Fruit fly (Drosophila melanogaster) whole organism, embryonic: Measurements from ENCODE around the gene CAH9.

Source experiments
- ATbp ChIP-seq: fragments of 200-800 bp; sonication (Bioruptor generic); optimal IDR thresholded peaks from 2 replicates; lab custom pipeline; 2017; ENCODE audit warnings: missing biosample characterization, mild to moderate bottlenecking, missing genetic modification characterization, missing genetic modification reagents
- CG10565 ChIP-seq: fragments of 200-800 bp; sonication (Bioruptor generic); optimal IDR thresholded peaks from 3 replicates; lab custom pipeline; 2016; ENCODE audit warnings: missing biosample characterization, mild to moderate bottlenecking, missing genetic modification characterization
- CG11398 ChIP-seq: fragments of 200-800 bp; sonication (Bioruptor generic); optimal IDR thresholded peaks from 2 replicates; lab custom pipeline; 2016; ENCODE audit warnings: missing biosample characterization, missing genetic modification characterization
- CG13424 ChIP-seq: fragments of 200-800 bp; sonication (Bioruptor generic); optimal IDR thresholded peaks from 2 replicates; lab custom pipeline; 2019; ENCODE audit warnings: missing biosample characterization, mild to moderate bottlenecking, missing genetic modification characterization, moderate library complexity
- CG13894 ChIP-seq: fragments of 200-800 bp; sonication (Bioruptor generic); optimal IDR thresholded peaks from 3 replicates; lab custom pipeline; 2018; ENCODE audit warnings: missing biosample characterization, mild to moderate bottlenecking, missing genetic modification characterization, moderate library complexity
- CG14667 ChIP-seq: fragments of 200-800 bp; sonication (Bioruptor generic); IDR thresholded peaks from 2 replicates; pipeline ENCODE4 v1.3.6; 2022; ENCODE audit warnings: missing biosample characterization, missing genetic modification characterization
- CG15011 ChIP-seq: fragments of 200-800 bp; sonication (Bioruptor generic); optimal IDR thresholded peaks from 3 replicates; lab custom pipeline; 2018; ENCODE audit warnings: missing biosample characterization, mild to moderate bottlenecking, missing genetic modification characterization
- CG15514 ChIP-seq: fragments of 200-800 bp; sonication (Bioruptor generic); optimal IDR thresholded peaks from 3 replicates; lab custom pipeline; 2017; ENCODE audit warnings: missing biosample characterization, missing genetic modification characterization, mild to moderate bottlenecking, moderate library complexity, missing genetic modification reagents
- CG16815 ChIP-seq: fragments of 200-800 bp; sonication (Bioruptor generic); optimal IDR thresholded peaks from 3 replicates; lab custom pipeline; 2017; ENCODE audit warnings: missing biosample characterization, mild to moderate bottlenecking, missing genetic modification characterization
- CG17359 ChIP-seq: fragments of 200-800 bp; sonication (Bioruptor generic); optimal IDR thresholded peaks from 3 replicates; lab custom pipeline; 2018; ENCODE audit warnings: missing biosample characterization, mild to moderate bottlenecking, missing genetic modification characterization, moderate library complexity
- CG1792 ChIP-seq: fragments of 200-800 bp; sonication (Bioruptor generic); optimal IDR thresholded peaks from 2 replicates; lab custom pipeline; 2016; ENCODE audit warnings: missing biosample characterization, missing genetic modification characterization
- CG18764 ChIP-seq: fragments of 200-800 bp; sonication (Bioruptor generic); optimal IDR thresholded peaks from 3 replicates; lab custom pipeline; 2016; ENCODE audit warnings: missing biosample characterization, missing genetic modification characterization
- CG2199 ChIP-seq: fragments of 200-800 bp; sonication (Bioruptor generic); IDR thresholded peaks from 3 replicates; pipeline ENCODE4 v1.3.6; 2022; ENCODE audit warnings: missing biosample characterization, missing genetic modification characterization
- CG31224 ChIP-seq: fragments of 200-800 bp; sonication (Bioruptor generic); IDR thresholded peaks from 2 replicates; pipeline ENCODE4 v1.3.6; 2022; ENCODE audit warnings: missing biosample characterization, missing genetic modification characterization
- CG3407 ChIP-seq: fragments of 200-800 bp; sonication (Bioruptor generic); optimal IDR thresholded peaks from 2 replicates; lab custom pipeline; 2018; ENCODE audit warnings: missing biosample characterization, mild to moderate bottlenecking, missing genetic modification characterization
- CG34224 ChIP-seq: fragments of 200-800 bp; sonication (Bioruptor generic); IDR thresholded peaks from 3 replicates; pipeline ENCODE4 v1.3.6; 2022; ENCODE audit warnings: missing biosample characterization, missing genetic modification characterization; ENCODE audit not compliant: partially characterized antibody
- CG3838 ChIP-seq: fragments of 200-800 bp; sonication (Bioruptor generic); optimal IDR thresholded peaks from 3 replicates; lab custom pipeline; 2016; ENCODE audit warnings: missing biosample characterization, missing genetic modification characterization
- CG4424 ChIP-seq: fragments of 200-800 bp; sonication (Bioruptor generic); optimal IDR thresholded peaks from 3 replicates; lab custom pipeline; 2016; ENCODE audit warnings: missing biosample characterization, missing genetic modification characterization
- CG5953 ChIP-seq: fragments of 200-800 bp; sonication (Bioruptor generic); IDR thresholded peaks from 2 replicates; pipeline ENCODE4 v1.3.6; 2022; ENCODE audit warnings: missing biosample characterization, missing genetic modification characterization
- CG7839 ChIP-seq: fragments of 200-800 bp; sonication (Bioruptor generic); optimal IDR thresholded peaks from 3 replicates; lab custom pipeline; 2018; ENCODE audit warnings: missing biosample characterization, mild to moderate bottlenecking, missing genetic modification characterization, moderate library complexity
- CG8281 ChIP-seq: fragments of 200-800 bp; sonication (Bioruptor generic); optimal IDR thresholded peaks from 2 replicates; lab custom pipeline; 2018; ENCODE audit warnings: missing biosample characterization, mild to moderate bottlenecking, missing genetic modification characterization, moderate library complexity
- CrebB ChIP-seq: fragments of 200-800 bp; sonication (Bioruptor generic); optimal IDR thresholded peaks from 3 replicates; lab custom pipeline; 2018; ENCODE audit warnings: missing biosample characterization, mild to moderate bottlenecking, missing genetic modification characterization
- Dip2 ChIP-seq: fragments of 200-800 bp; sonication (Bioruptor generic); IDR thresholded peaks from 2 replicates; pipeline ENCODE4 v1.3.6; 2022; ENCODE audit warnings: missing biosample characterization, missing genetic modification characterization
- ERR ChIP-seq: fragments of 200-800 bp; sonication (Bioruptor generic); optimal IDR thresholded peaks from 2 replicates; lab custom pipeline; 2016; ENCODE audit warnings: missing biosample characterization, missing genetic modification characterization
- Fer3 ChIP-seq: fragments of 200-800 bp; sonication (Bioruptor generic); optimal IDR thresholded peaks from 2 replicates; lab custom pipeline; 2018; ENCODE audit warnings: missing biosample characterization, mild to moderate bottlenecking, missing genetic modification characterization, moderate library complexity
- Meics ChIP-seq: fragments of 200-800 bp; sonication (Bioruptor generic); optimal IDR thresholded peaks from 2 replicates; lab custom pipeline; 2017; ENCODE audit warnings: missing biosample characterization, mild to moderate bottlenecking, missing genetic modification characterization
- Mrtf ChIP-seq: fragments of 200-800 bp; sonication (Bioruptor generic); IDR thresholded peaks from 3 replicates; pipeline ENCODE4 v1.3.6; 2022; ENCODE audit warnings: missing biosample characterization, missing genetic modification characterization
- NFAT ChIP-seq: fragments of 200-800 bp; sonication (Bioruptor generic); IDR thresholded peaks from 2 replicates; pipeline ENCODE4 v1.3.6; 2022; ENCODE audit warnings: missing biosample characterization, missing genetic modification characterization
- Rx ChIP-seq: fragments of 200-800 bp; sonication (Bioruptor generic); IDR thresholded peaks from 2 replicates; pipeline ENCODE4 v1.3.6; 2022; ENCODE audit warnings: missing biosample characterization, missing genetic modification characterization
- ab ChIP-seq: fragments of 200-800 bp; sonication (Bioruptor generic); optimal IDR thresholded peaks from 2 replicates; lab custom pipeline; 2016; ENCODE audit warnings: missing biosample characterization, missing genetic modification characterization
- al ChIP-seq: fragments of 200-800 bp; sonication (Bioruptor generic); IDR thresholded peaks from 2 replicates; pipeline ENCODE4 v1.3.6; 2022; ENCODE audit warnings: missing biosample characterization, missing genetic modification characterization
- ase ChIP-seq: fragments of 200-800 bp; sonication (Bioruptor generic); IDR thresholded peaks from 3 replicates; pipeline ENCODE4 v1.3.6; 2022; ENCODE audit warnings: missing biosample characterization, missing genetic modification characterization
- ash1 ChIP-seq: fragments of 200-800 bp; sonication (Bioruptor generic); optimal IDR thresholded peaks from 2 replicates; lab custom pipeline; 2018; ENCODE audit warnings: missing biosample characterization, mild to moderate bottlenecking, missing genetic modification characterization
- chinmo ChIP-seq: fragments of 200-800 bp; sonication (Bioruptor generic); IDR thresholded peaks from 4 replicates; pipeline ENCODE4 v1.3.6; 2022; ENCODE audit warnings: missing biosample characterization, missing genetic modification characterization; ENCODE audit not compliant: partially characterized antibody
- crc ChIP-seq: fragments of 200-800 bp; sonication (Bioruptor generic); optimal IDR thresholded peaks from 2 replicates; lab custom pipeline; 2016; ENCODE audit warnings: missing biosample characterization, missing genetic modification characterization
- cwo ChIP-seq: fragments of 200-800 bp; sonication (Bioruptor generic); optimal IDR thresholded peaks from 3 replicates; lab custom pipeline; 2017; ENCODE audit warnings: missing biosample characterization, missing genetic modification characterization, mild to moderate bottlenecking, moderate library complexity, missing genetic modification reagents
- dan ChIP-seq: fragments of 200-800 bp; sonication (Bioruptor generic); IDR thresholded peaks from 2 replicates; pipeline ENCODE4 v1.3.6; 2022; ENCODE audit warnings: missing biosample characterization, missing genetic modification characterization
- dimm ChIP-seq: fragments of 200-800 bp; sonication (Bioruptor generic); IDR thresholded peaks from 2 replicates; pipeline ENCODE4 v1.3.6; 2022; ENCODE audit warnings: missing biosample characterization, missing genetic modification characterization
- fru ChIP-seq: fragments of >200 bp; optimal IDR thresholded peaks from 2 replicates; lab custom pipeline; 2017
- gro ChIP-seq: fragments of 200-800 bp; sonication (Bioruptor generic); optimal IDR thresholded peaks from 2 replicates; lab custom pipeline; 2016; ENCODE audit warnings: missing biosample characterization, missing genetic modification characterization
- lov ChIP-seq, 2 experiments: fragments of 200-800 bp in 1 of 2; fragments of >200 bp in 1 of 2; sonication (Bioruptor generic) in 1 of 2; IDR thresholded peaks in 1 of 2; optimal IDR thresholded peaks in 1 of 2; 2 replicates in 1 of 2; 3 replicates in 1 of 2; pipeline versions ENCODE4 v1.3.6 to Lab custom; 2017 to 2022; ENCODE audit warnings: missing biosample characterization in 1 of 2, missing genetic modification characterization in 1 of 2
- odd ChIP-seq: fragments of 200-800 bp; sonication (Bioruptor generic); optimal IDR thresholded peaks from 2 replicates; lab custom pipeline; 2017; ENCODE audit warnings: missing biosample characterization, mild to moderate bottlenecking, missing genetic modification characterization
- otp ChIP-seq: fragments of 200-800 bp; sonication (Bioruptor generic); IDR thresholded peaks from 3 replicates; pipeline ENCODE4, ENCODE4 v1.3.6; 2022; ENCODE audit warnings: missing biosample characterization, missing genetic modification characterization
- repo ChIP-seq: fragments of 200-800 bp; sonication (Bioruptor generic); optimal IDR thresholded peaks from 2 replicates; lab custom pipeline; 2016; ENCODE audit warnings: missing biosample characterization, missing genetic modification characterization
- sens ChIP-seq: fragments of 200-800 bp; sonication (Bioruptor generic); peaks from one replicate; lab custom pipeline; 2016; ENCODE audit warnings: missing biosample characterization, missing genetic modification characterization
- stwl ChIP-seq: fragments of 200-800 bp; sonication (Bioruptor generic); optimal IDR thresholded peaks from 3 replicates; lab custom pipeline; 2018; ENCODE audit warnings: missing biosample characterization, mild to moderate bottlenecking, missing genetic modification characterization, moderate library complexity
- tap ChIP-seq: fragments of 200-800 bp; optimal IDR thresholded peaks from 3 replicates; lab custom pipeline; 2019; ENCODE audit warnings: missing biosample characterization, mild to moderate bottlenecking, missing genetic modification characterization, moderate library complexity
- tin ChIP-seq: fragments of 200-800 bp; sonication (Bioruptor generic); optimal IDR thresholded peaks from 3 replicates; lab custom pipeline; 2016; ENCODE audit warnings: missing biosample characterization, missing genetic modification characterization
- twi ChIP-seq: fragments of 200-800 bp; optimal IDR thresholded peaks from 2 replicates; lab custom pipeline; 2019; ENCODE audit warnings: missing biosample characterization, mild to moderate bottlenecking, missing genetic modification characterization, moderate library complexity
- vfl ChIP-seq: fragments of 200-800 bp; sonication (Bioruptor generic); optimal IDR thresholded peaks from 2 replicates; lab custom pipeline; 2016; ENCODE audit warnings: missing biosample characterization, missing genetic modification characterization

Gene CAH9

DNA sequence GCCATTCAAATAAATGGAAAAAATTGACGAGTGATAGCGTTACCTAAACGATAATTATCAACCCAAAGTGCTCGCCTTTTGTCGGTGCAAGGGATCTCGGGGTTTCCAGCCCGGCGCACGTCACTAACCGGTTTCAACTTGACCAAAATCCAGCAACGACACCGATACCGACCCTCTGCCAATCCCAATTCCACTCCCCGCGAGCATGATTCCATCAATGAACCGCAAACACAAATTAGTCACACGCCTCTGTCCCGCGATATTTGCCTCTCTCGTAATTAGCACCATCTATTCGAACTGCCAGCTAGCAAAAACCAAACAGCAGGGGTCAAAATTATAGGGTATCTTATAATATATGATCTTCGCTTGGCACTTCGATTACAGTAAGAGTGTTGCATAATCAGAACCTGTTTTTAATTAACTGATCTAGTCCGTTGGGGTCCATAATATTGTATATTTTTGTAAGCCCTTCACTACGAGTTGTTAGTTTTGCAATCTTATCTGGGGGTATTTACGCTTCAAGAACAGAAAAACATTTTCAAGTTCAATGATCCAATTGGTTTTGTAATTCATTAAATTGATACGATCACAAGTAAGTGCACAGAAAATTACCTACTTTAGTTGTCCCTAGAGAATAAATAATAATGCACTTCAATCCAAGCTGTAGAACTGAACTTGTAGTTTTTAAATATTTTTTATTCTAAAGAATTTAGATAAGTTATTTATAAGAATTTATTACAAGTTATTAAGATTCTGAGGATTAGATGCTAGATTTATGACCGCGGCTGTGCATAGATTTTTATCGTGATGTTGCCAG, 47.3 kb upstream of the CAH9 start (continued):
- 0 out of 3 replicates have a peak, but pooled peaks have one; percentile 7 for TF ChIP-seq Mrtf (GFP tag; lab: Robert Waterston, UW)
- TF ChIP-seq CG15011 (GFP tag; lab: Kevin White, UChicago): peak; percentile 26
- no peak for TF ChIP-seq dan (GFP tag; lab: Robert Waterston, UW)
- TF ChIP-seq tin: peak; percentile 27
- TF ChIP-seq CG11398 (GFP tag; lab: Kevin White, UChicago): no peak
- no peak for TF ChIP-seq gro (GFP tag; lab: Kevin White, UChicago)
- TF ChIP-seq Rx (GFP tag; lab: Robert Waterston, UW): no peak
- TF ChIP-seq ERR (GFP tag; lab: Kevin White, UChicago): no peak
- no peak for TF ChIP-seq ATbp (GFP tag; lab: Kevin White, UChicago)
- TF ChIP-seq crc (GFP tag; lab: Kevin White, UChicago): no peak
- no peak for TF ChIP-seq repo (GFP tag; lab: Kevin White, UChicago)
- no peak for TF ChIP-seq CG5953
- TF ChIP-seq CG10565 (GFP tag; lab: Kevin White, UChicago): no peak
- TF ChIP-seq CG4424 (GFP tag; lab: Kevin White, UChicago): peak; percentile 20
- TF ChIP-seq CG17359 (tag; lab: Kevin White, UChicago): no peak
- TF ChIP-seq ase: no peak
- TF ChIP-seq CG3407 (GFP tag; lab: Kevin White, UChicago): no peak
- TF ChIP-seq CG31224 (GFP tag; lab: Robert Waterston, UW): no peak
- TF ChIP-seq CG15514 (GFP tag; lab: Kevin White, UChicago): peak; percentile 36
- no peak for TF ChIP-seq stwl (tag; lab: Kevin White, UChicago)
- TF ChIP-seq CG34224 (GFP tag; lab: Robert Waterston, UW): no peak
- no peak for TF ChIP-seq ash1
- no peak for TF ChIP-seq lov (optimal IDR thresholded peaks at IDR 0.05; lab: Kevin White, UChicago)
- TF ChIP-seq lov (GFP tag; IDR thresholded peaks at IDR 0.05; lab: Robert Waterston, UW): no peak
- no peak for TF ChIP-seq fru (lab: Kevin White, UChicago)
- peak; percentile 38 for TF ChIP-seq CG13424 (tag; lab: Kevin White, UChicago)
- TF ChIP-seq Dip2 (GFP tag; lab: Robert Waterston, UW): no peak
- TF ChIP-seq sens: peak; percentile 73
- TF ChIP-seq vfl (GFP tag; lab: Kevin White, UChicago): no peak
- no peak for TF ChIP-seq dimm
- peak; percentile 65 for TF ChIP-seq CG7839 (tag; lab: Kevin White, UChicago)
- TF ChIP-seq otp: peak; percentile 57; the same call in 1 of the 3 replicates
- peak; percentile 43 for TF ChIP-seq al (GFP tag; lab: Robert Waterston, UW)
- peak; percentile 66 for TF ChIP-seq cwo (GFP tag; lab: Kevin White, UChicago)
- TF ChIP-seq CG14667 (GFP tag; lab: Robert Waterston, UW): no peak
- TF ChIP-seq NFAT: no peak
- TF ChIP-seq CG8281 (tag; lab: Kevin White, UChicago): no peak
- TF ChIP-seq chinmo: peak; percentile 87; the same call in 2 of the 4 replicates
- TF ChIP-seq twi: no peak
- no peak for TF ChIP-seq ab (GFP tag; lab: Kevin White, UChicago)
- TF ChIP-seq CG3838 (GFP tag; lab: Kevin White, UChicago): no peak
- TF ChIP-seq tap (tag; lab: Kevin White, UChicago): peak; percentile 26
- TF ChIP-seq CG16815 (GFP tag; lab: Kevin White, UChicago): peak; percentile 34
- TF ChIP-seq Fer3: peak; percentile 16
- TF ChIP-seq CG2199 (GFP tag; lab: Robert Waterston, UW): no peak
- no peak for TF ChIP-seq CrebB (tag; lab: Kevin White, UChicago)
- peak; percentile 71 for TF ChIP-seq Meics (GFP tag; lab: Kevin White, UChicago)
- TF ChIP-seq odd (GFP tag; lab: Kevin White, UChicago): peak; percentile 39
- TF ChIP-seq CG13894: peak; percentile 19
- no peak for TF ChIP-seq CG1792 (GFP tag; lab: Kevin White, UChicago)
- TF ChIP-seq CG18764 (GFP tag; lab: Kevin White, UChicago): no peak
